Fruit fly (Drosophila melanogaster) S2 (cell line): Measurements from ENCODE around the gene mio.

ENCODE experiments used
- CG8478 ChIP-seq: fragments of >200 bp; optimal IDR thresholded peaks from 2 replicates; lab custom pipeline; 2018
- CTCF ChIP-seq, 2 experiments: fragments of >200 bp; optimal IDR thresholded peaks; 2 replicates each; lab custom pipeline; 2018

The mio gene

DNA sequence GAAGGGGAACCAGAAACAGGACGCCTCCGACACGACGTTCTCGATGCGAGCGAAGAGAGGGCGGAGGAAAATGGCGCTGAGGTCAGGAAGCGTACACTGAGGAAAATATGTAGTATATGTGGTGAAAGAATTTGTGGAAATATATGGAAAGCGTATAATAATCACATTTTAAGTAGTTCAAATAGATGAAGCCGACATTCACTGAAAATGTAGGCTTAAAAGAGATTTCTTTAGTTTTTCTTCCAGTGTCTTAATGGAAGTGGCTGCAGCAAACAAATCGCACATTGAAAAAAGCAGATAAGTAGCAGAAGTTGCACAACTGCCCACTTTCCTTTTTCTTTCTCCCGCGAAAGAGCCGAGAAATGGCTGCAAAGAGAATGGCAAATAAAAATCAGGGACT is 32.5 kb downstream of the mio start:
- no peak for TF ChIP-seq CTCF (optimal IDR thresholded peaks at IDR 0.05; lab: Kevin White, UChicago)
- no peak for TF ChIP-seq CG8478

DNA sequence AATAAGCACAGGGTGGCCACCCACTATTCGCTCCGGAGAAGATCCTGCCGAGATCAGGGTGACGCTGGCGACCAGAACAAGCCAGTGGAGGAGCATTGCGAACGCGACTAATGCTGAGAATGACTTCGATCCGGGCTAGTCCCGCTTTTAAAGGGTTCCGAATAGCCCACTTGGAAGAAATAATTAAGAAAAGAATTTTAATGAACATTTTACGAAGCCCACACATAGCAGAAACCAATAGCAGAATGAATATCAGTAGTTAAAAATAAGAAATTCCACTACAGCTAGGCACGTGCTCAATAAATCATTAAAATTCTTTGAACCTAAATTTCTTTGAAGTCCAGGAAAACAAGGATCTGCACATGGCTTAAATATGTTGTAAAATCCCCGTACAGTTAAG is 34.1 kb downstream of the mio start, which contains the start of gene Ser12:
TSS of gene Ser12 (minus strand) at position 101 of the 400 bp plus-strand sequence.
- TF ChIP-seq CTCF (optimal IDR thresholded peaks at IDR 0.05; lab: Kevin White, UChicago) (no peak), CG8478 (no peak)

DNA sequence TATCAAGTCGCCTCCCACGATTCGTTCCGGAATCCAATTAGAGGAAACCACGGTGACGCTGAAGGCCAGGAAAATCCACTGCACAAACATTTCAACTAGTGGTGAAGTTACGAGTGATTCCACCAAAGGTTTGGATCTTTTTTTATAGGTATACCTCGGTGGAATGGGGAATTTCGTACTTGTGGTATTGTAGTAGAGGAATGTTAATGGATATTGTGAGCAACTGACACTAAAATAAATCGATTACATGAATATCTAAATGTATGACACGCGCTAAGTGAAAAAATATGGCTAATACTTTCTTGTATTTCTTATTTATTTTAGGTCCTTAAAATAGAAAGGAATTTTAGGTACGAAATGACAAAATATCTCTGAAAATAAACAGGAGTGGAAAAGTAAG is 35.2 kb downstream of the mio start, which contains the start of gene CG17239:
TSS of gene CG17239 (minus strand) at position 101 of the 400 bp plus-strand sequence.
- TF ChIP-seq CG8478 (no peak), CTCF (optimal IDR thresholded peaks at IDR 0.05; lab: Kevin White, UChicago) (no peak)

DNA sequence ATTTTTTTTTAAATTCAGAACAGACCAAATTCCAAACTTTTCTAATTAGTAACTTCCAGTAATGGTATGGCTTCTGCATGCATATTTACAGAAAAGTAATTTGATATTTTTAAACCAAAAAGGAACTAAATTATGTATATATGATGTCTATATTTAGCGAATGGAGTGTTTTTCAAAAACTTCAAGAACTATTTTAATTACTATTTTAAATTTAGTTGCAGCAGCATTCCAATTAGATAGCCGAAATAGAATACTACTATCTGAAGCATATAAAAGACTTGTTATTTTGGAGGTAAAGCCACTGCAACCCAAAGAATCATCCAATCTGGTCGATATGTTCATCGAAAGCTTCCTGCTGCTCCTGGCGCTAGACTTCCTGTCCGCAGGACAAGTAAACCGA is 35.7 kb downstream of the mio start, which contains the start of gene CG17234:
TSS of gene CG17234 (plus strand) at position 301 of the 400 bp plus-strand sequence.
- no peak for TF ChIP-seq CG8478

DNA sequence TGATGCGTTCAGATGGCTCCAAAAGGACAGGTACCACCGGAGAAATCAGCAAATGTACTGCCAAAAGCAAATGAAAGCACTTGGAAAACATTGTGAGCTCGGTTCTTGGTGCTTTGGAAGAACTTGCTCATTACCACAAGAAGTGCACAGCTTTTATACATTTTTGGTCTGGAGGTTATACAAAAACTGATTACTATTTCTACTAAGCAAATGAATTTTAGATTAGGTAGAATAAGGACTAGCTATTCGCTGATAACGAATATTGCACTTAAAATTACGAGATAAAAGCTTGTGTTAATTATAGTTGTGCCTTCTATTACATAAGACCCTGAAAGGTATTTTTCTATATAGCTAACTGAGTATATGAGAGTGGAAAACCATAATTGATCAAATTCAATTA is 37.9 kb downstream of the mio start, which contains the start of gene Send1:
TSS of gene Send1 (minus strand) at position 101 of the 400 bp plus-strand sequence.
- TF ChIP-seq CG8478 (no peak), CTCF (optimal IDR thresholded peaks at IDR 0.05; lab: Kevin White, UChicago) (no peak)

DNA sequence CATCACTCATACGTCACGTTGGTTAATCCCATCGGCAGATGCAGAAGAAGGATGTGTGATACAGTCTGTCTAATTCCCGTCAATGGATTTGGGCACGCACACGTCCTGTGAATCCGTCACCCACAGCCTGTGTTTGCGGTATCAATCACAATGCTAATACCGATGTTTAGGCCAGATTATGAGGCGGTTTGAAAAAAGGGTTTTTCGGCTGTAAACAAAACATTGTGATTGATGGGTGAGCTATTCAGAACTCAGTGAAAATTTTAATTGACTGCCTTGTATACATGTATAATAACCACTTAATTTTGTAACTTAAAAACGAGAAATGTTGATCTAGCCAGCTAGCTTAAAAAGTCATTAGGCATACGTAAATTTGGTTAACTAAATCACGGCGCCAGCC is 46.1 kb downstream of the mio start, which contains the start of gene CG4270:
TSS of gene CG4270 (plus strand) at position 301 of the 400 bp plus-strand sequence.
- TF ChIP-seq CTCF (optimal IDR thresholded peaks at IDR 0.05; lab: Kevin White, UChicago), result no peak

DNA sequence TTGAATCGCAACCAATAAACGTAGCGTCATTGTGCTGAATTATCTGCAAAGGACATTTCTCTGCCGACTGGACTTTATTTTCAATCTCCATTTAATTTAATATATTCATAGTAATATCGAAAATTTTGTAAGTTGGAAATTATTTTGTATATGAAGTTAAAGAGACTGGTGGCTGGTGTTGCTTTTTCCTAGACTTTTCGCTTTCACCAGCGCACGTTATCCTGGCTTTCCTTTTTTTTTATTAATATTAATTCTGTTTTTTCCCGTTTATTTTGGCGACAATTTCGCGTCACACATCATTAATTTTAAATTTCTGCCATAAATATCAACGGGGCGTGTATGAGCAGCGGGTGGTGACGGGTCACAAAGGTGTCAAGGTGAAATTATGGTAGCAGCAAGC is 48.1 kb downstream of the mio start, which contains the start of gene CG34049:
TSS of gene CG34049 (minus strand) at position 101 of the 400 bp plus-strand sequence.
- no peak for TF ChIP-seq CG8478
- no peak for TF ChIP-seq CTCF (optimal IDR thresholded peaks at IDR 0.05; lab: Kevin White, UChicago)

DNA sequence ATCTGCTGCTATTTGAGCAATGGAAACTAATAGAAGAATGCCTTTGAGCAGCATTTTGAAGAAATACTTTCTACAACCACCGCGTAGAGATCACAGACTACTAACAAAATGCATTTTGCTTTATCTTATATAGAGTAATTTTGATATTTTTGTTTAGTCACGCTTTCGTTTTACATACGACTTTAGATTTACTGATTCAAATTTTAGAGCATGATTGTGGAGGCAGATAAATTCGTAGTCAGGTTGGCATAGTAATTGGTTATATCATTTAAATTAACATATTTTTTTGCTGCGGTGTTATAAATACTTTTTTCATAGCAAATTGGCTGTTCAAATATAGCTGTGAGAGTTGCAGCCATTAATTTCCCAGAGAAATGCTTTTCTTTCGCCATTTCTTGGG is 52.0 kb downstream of the mio start, which contains the start of gene CG17242:
TSS of gene CG17242 (minus strand) at position 101 of the 400 bp plus-strand sequence.
- no peak for TF ChIP-seq CG8478
- no peak for TF ChIP-seq CTCF (optimal IDR thresholded peaks at IDR 0.05; lab: Kevin White, UChicago)
